Fruit fly (Drosophila melanogaster) whole organism, embryonic: Measurements from ENCODE around the gene N.

Experiments used
- Bgb ChIP-seq: fragments of 200-800 bp; sonication (Bioruptor generic); IDR thresholded peaks from 2 replicates; pipeline ENCODE4 v1.3.6; 2022; ENCODE audit warnings: missing biosample characterization, missing genetic modification characterization; ENCODE audit not compliant: partially characterized antibody
- Blimp-1 ChIP-seq: fragments of 200-800 bp; sonication (Bioruptor generic); optimal IDR thresholded peaks from 3 replicates; lab custom pipeline; 2018; ENCODE audit warnings: missing biosample characterization, missing genetic modification characterization, mild to moderate bottlenecking, moderate library complexity, missing genetic modification reagents
- CG12155 ChIP-seq: fragments of 200-800 bp; sonication (Bioruptor generic); optimal IDR thresholded peaks from 3 replicates; lab custom pipeline; 2016; ENCODE audit warnings: missing biosample characterization, missing genetic modification characterization
- CG12299 ChIP-seq: fragments of 200-800 bp; sonication (Bioruptor generic); optimal IDR thresholded peaks from 2 replicates; lab custom pipeline; 2018; ENCODE audit warnings: missing biosample characterization, mild to moderate bottlenecking, missing genetic modification characterization
- CG12744 ChIP-seq: fragments of 200-800 bp; sonication (Bioruptor generic); optimal IDR thresholded peaks from 2 replicates; lab custom pipeline; 2016; ENCODE audit warnings: missing biosample characterization, missing genetic modification characterization
- CG18011 ChIP-seq: fragments of 200-800 bp; sonication (Bioruptor generic); optimal IDR thresholded peaks from 2 replicates; lab custom pipeline; 2017; ENCODE audit warnings: missing biosample characterization, missing genetic modification characterization, mild to moderate bottlenecking, moderate library complexity, missing genotype
- CG2712 ChIP-seq: fragments of 200-800 bp; optimal IDR thresholded peaks from 3 replicates; lab custom pipeline; 2019; ENCODE audit warnings: missing biosample characterization, mild to moderate bottlenecking, missing genetic modification characterization, moderate library complexity
- CG34422 ChIP-seq: fragments of 200-800 bp; sonication (Bioruptor generic); IDR thresholded peaks from 3 replicates; pipeline ENCODE4 v1.3.6; 2022; ENCODE audit warnings: missing biosample characterization, missing genetic modification characterization
- CG3995 ChIP-seq: fragments of 200-800 bp; sonication (Bioruptor generic); optimal IDR thresholded peaks from 3 replicates; lab custom pipeline; 2016; ENCODE audit warnings: missing biosample characterization, missing genetic modification characterization
- CG6654 ChIP-seq: fragments of 200-800 bp; sonication (Bioruptor generic); optimal IDR thresholded peaks from 2 replicates; lab custom pipeline; 2017; ENCODE audit warnings: missing biosample characterization, mild to moderate bottlenecking, missing genetic modification characterization
- CG7271 ChIP-seq: fragments of 200-800 bp; sonication (Bioruptor generic); optimal IDR thresholded peaks from 2 replicates; lab custom pipeline; 2018; ENCODE audit warnings: missing biosample characterization, mild to moderate bottlenecking, missing genetic modification characterization, moderate library complexity
- CG9215 ChIP-seq: fragments of 200-800 bp; sonication (Bioruptor generic); IDR thresholded peaks from 2 replicates; pipeline ENCODE4 v1.3.6; 2022; ENCODE audit warnings: missing biosample characterization, missing genetic modification characterization
- CG9609 ChIP-seq: fragments of 200-800 bp; sonication (Bioruptor generic); optimal IDR thresholded peaks from 3 replicates; lab custom pipeline; 2016; ENCODE audit warnings: missing biosample characterization, missing genetic modification characterization
- Dbx ChIP-seq: fragments of 200-800 bp; sonication (Bioruptor generic); IDR thresholded peaks from 3 replicates; pipeline ENCODE4 v1.3.6; 2022; ENCODE audit warnings: missing biosample characterization, missing genetic modification characterization
- Dp ChIP-seq: fragments of 200-800 bp; sonication (Bioruptor generic); optimal IDR thresholded peaks from 2 replicates; lab custom pipeline; 2018; ENCODE audit warnings: missing biosample characterization, mild to moderate bottlenecking, missing genetic modification characterization, moderate library complexity
- HmgZ ChIP-seq: fragments of 200-800 bp; sonication (Bioruptor generic); optimal IDR thresholded peaks from 2 replicates; lab custom pipeline; 2018; ENCODE audit warnings: missing biosample characterization, mild to moderate bottlenecking, missing genetic modification characterization
- Hr78 ChIP-seq, 2 experiments: fragments of 200-800 bp in 1 of 2; fragments of >200 bp in 1 of 2; sonication (Bioruptor generic) in 1 of 2; optimal IDR thresholded peaks; 2 replicates each; lab custom pipeline; 2017 to 2019; ENCODE audit warnings: missing biosample characterization in 2 of 2, missing genetic modification characterization in 2 of 2, mild to moderate bottlenecking in 1 of 2, moderate library complexity in 1 of 2
- Jarid2 ChIP-seq: fragments of 200-800 bp; sonication (Bioruptor generic); optimal IDR thresholded peaks from 3 replicates; lab custom pipeline; 2017; ENCODE audit warnings: mild to moderate bottlenecking, missing biosample characterization, missing genetic modification reagents, missing genetic modification characterization
- NC2α ChIP-seq: fragments of 200-800 bp; sonication (Bioruptor generic); optimal IDR thresholded peaks from 2 replicates; lab custom pipeline; 2016; ENCODE audit warnings: missing biosample characterization, missing genetic modification characterization
- Opbp ChIP-seq: fragments of 200-800 bp; sonication (Bioruptor generic); IDR thresholded peaks from 3 replicates; pipeline ENCODE4 v1.3.6; 2022; ENCODE audit warnings: missing biosample characterization, missing genetic modification characterization; ENCODE audit not compliant: partially characterized antibody
- Scr ChIP-seq: fragments of 200-800 bp; sonication (Bioruptor generic); IDR thresholded peaks from 2 replicates; pipeline ENCODE4 v1.3.6; 2022; ENCODE audit warnings: missing biosample characterization, missing genetic modification characterization; ENCODE audit not compliant: partially characterized antibody
- Six4 ChIP-seq: fragments of 200-800 bp; sonication (Bioruptor generic); optimal IDR thresholded peaks from 2 replicates; lab custom pipeline; 2016; ENCODE audit warnings: missing biosample characterization, missing genetic modification characterization
- YL-1 ChIP-seq: fragments of 200-800 bp; sonication (Bioruptor generic); optimal IDR thresholded peaks from 3 replicates; lab custom pipeline; 2017; ENCODE audit warnings: missing biosample characterization, mild to moderate bottlenecking, missing genetic modification characterization
- amos ChIP-seq: fragments of 200-800 bp; sonication (Bioruptor generic); IDR thresholded peaks from 2 replicates; pipeline ENCODE4 v1.3.6; 2022; ENCODE audit warnings: missing biosample characterization, missing genetic modification characterization; ENCODE audit not compliant: partially characterized antibody
- cas ChIP-seq: fragments of 200-800 bp; sonication (Bioruptor generic); IDR thresholded peaks from 2 replicates; pipeline ENCODE4 v1.3.6; 2022; ENCODE audit warnings: missing biosample characterization, missing genetic modification characterization
- corto ChIP-seq: fragments of 200-800 bp; sonication (Bioruptor generic); optimal IDR thresholded peaks from 2 replicates; lab custom pipeline; 2016; ENCODE audit warnings: missing biosample characterization, mild to moderate bottlenecking, missing genetic modification characterization, moderate library complexity
- croc ChIP-seq: fragments of 200-800 bp; sonication (Bioruptor generic); conservative IDR thresholded peaks from 3 replicates; pipeline ENCODE4 v1.3.6; 2022; ENCODE audit warnings: missing biosample characterization, missing genetic modification characterization
- emc ChIP-seq: fragments of 200-800 bp; sonication (Bioruptor generic); optimal IDR thresholded peaks from 2 replicates; lab custom pipeline; 2016; ENCODE audit warnings: missing biosample characterization, missing genetic modification characterization
- eve ChIP-seq, 2 experiments: fragments of >200 bp; optimal IDR thresholded peaks; 2 replicates each; lab custom pipeline; 2017; ENCODE audit warnings: missing biosample characterization in 2 of 2, missing genetic modification characterization in 2 of 2
- ftz-f1 ChIP-seq: fragments of 200-800 bp; sonication (Bioruptor generic); optimal IDR thresholded peaks from 2 replicates; lab custom pipeline; 2016; ENCODE audit warnings: missing biosample characterization, missing genetic modification characterization
- fu2 ChIP-seq: fragments of 200-800 bp; sonication (Bioruptor generic); optimal IDR thresholded peaks from 2 replicates; lab custom pipeline; 2016; ENCODE audit warnings: missing biosample characterization, missing genetic modification characterization
- lilli ChIP-seq: fragments of 200-800 bp; sonication (Bioruptor generic); optimal IDR thresholded peaks from 3 replicates; lab custom pipeline; 2016; ENCODE audit warnings: missing biosample characterization, missing genetic modification characterization
- luna ChIP-seq: fragments of 200-800 bp; sonication (Bioruptor generic); optimal IDR thresholded peaks from 2 replicates; lab custom pipeline; 2016; ENCODE audit warnings: missing biosample characterization, missing genetic modification characterization
- mld ChIP-seq: fragments of 200-800 bp; sonication (Bioruptor generic); IDR thresholded peaks from 3 replicates; pipeline ENCODE4 v1.3.6; 2022; ENCODE audit warnings: missing biosample characterization, missing genetic modification characterization; ENCODE audit not compliant: partially characterized antibody
- nau ChIP-seq: fragments of 200-800 bp; sonication (Bioruptor generic); optimal IDR thresholded peaks from 3 replicates; lab custom pipeline; 2017; ENCODE audit warnings: missing biosample characterization, mild to moderate bottlenecking, missing genetic modification characterization, missing genetic modification reagents
- nerfin-1 ChIP-seq: fragments of 200-800 bp; sonication (Bioruptor generic); optimal IDR thresholded peaks from 3 replicates; lab custom pipeline; 2019; ENCODE audit warnings: missing biosample characterization, mild to moderate bottlenecking, missing genetic modification characterization, moderate library complexity
- pb ChIP-seq: fragments of 200-800 bp; sonication (Bioruptor generic); optimal IDR thresholded peaks from 3 replicates; lab custom pipeline; 2016; ENCODE audit warnings: missing biosample characterization, missing genetic modification characterization
- run ChIP-seq: fragments of 200-800 bp; sonication (Bioruptor generic); optimal IDR thresholded peaks from 3 replicates; lab custom pipeline; 2018; ENCODE audit warnings: missing biosample characterization, mild to moderate bottlenecking, missing genetic modification characterization
- sc ChIP-seq, 3 experiments: fragments of >200 bp in 2 of 3; fragments of 200-800 bp in 1 of 3; sonication (Bioruptor generic) in 1 of 3; optimal IDR thresholded peaks; 2 replicates in 2 of 3; 3 replicates in 1 of 3; lab custom pipeline; 2017; ENCODE audit warnings: mild to moderate bottlenecking in 1 of 3, missing biosample characterization in 1 of 3, missing genetic modification characterization in 1 of 3, missing genetic modification reagents in 1 of 3
- sima ChIP-seq: fragments of 200-800 bp; sonication (Bioruptor generic); optimal IDR thresholded peaks from 2 replicates; lab custom pipeline; 2016; ENCODE audit warnings: missing biosample characterization, missing genetic modification characterization
- so ChIP-seq: fragments of 200-800 bp; sonication (Bioruptor generic); IDR thresholded peaks from 3 replicates; pipeline ENCODE4 v1.3.6; 2022; ENCODE audit warnings: missing biosample characterization, missing genetic modification characterization
- stwl ChIP-seq: fragments of 200-800 bp; sonication (Bioruptor generic); optimal IDR thresholded peaks from 3 replicates; lab custom pipeline; 2018; ENCODE audit warnings: missing biosample characterization, mild to moderate bottlenecking, missing genetic modification characterization, moderate library complexity
- tna ChIP-seq: fragments of 200-800 bp; sonication (Bioruptor generic); IDR thresholded peaks from 2 replicates; pipeline ENCODE4 v1.3.6; 2022; ENCODE audit warnings: missing biosample characterization, missing genetic modification characterization; ENCODE audit not compliant: partially characterized antibody
- trh ChIP-seq: fragments of 200-800 bp; sonication (Bioruptor generic); optimal IDR thresholded peaks from 2 replicates; lab custom pipeline; 2016; ENCODE audit warnings: missing biosample characterization, missing genetic modification characterization
- twi ChIP-seq: fragments of 200-800 bp; optimal IDR thresholded peaks from 2 replicates; lab custom pipeline; 2019; ENCODE audit warnings: missing biosample characterization, mild to moderate bottlenecking, missing genetic modification characterization, moderate library complexity
- vnd ChIP-seq: fragments of 200-800 bp; sonication (Bioruptor generic); IDR thresholded peaks from 3 replicates; pipeline ENCODE4 v1.3.6; 2022; ENCODE audit warnings: missing biosample characterization, missing genetic modification characterization; ENCODE audit not compliant: partially characterized antibody
- zen ChIP-seq: fragments of 200-800 bp; sonication (Bioruptor generic); optimal IDR thresholded peaks from 3 replicates; lab custom pipeline; 2018; ENCODE audit warnings: missing biosample characterization, mild to moderate bottlenecking, missing genetic modification characterization, moderate library complexity

N gene

DNA sequence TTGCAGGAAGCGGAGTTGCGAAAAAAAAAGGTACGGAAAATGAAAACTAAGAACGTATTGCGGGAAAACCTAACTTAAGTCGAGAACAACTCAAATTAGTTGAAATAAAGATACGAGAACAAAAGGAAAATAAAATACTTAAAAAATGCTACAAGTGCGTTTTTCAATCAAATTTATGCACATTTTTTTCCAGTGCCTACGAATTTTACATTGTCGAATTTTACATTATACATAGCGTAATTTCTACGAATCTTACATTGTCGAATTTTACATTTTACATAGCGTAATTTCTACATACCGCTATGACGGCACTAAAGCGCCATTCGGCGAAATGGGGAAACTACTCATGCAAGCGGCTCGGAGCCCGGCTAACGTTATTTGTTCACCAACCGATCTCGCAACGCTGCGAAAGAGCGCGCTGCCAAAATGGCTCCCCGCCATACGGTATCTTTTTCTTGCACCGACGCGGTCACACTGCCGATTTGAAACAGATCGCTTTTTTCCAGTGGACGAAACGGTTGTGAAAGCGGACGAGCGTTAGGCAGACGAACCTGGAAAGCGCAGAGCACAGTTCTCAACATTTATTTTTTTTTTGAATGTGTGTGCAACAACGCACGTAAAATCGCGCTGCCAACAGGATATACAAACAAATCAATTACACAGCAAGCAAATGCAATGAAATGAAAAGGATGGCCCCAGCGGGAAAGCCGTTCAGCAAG, at the start of gene N (continued):
- no peak for TF ChIP-seq twi (tag; lab: Kevin White, UChicago)
- TF ChIP-seq mld (GFP tag; lab: Robert Waterston, UW), result no peak
- TF ChIP-seq Bgb, result peak; percentile 88
- peak; percentile 60 for TF ChIP-seq lilli (GFP tag; lab: Kevin White, UChicago)
- peak; percentile 41 for TF ChIP-seq CG7271 (tag; lab: Kevin White, UChicago)
- TF ChIP-seq sc (optimal IDR thresholded peaks at IDR 0.05; lab: Kevin White, UChicago), result no peak
- TF ChIP-seq sc (GFP tag; optimal IDR thresholded peaks at IDR 0.05; lab: Kevin White, UChicago), result no peak
- no peak for TF ChIP-seq run (tag; lab: Kevin White, UChicago)
- peak; percentile 28; the same call in 1 of the 2 replicates for TF ChIP-seq tna (GFP tag; lab: Robert Waterston, UW)
- peak; percentile 32 for TF ChIP-seq CG12155 (GFP tag; lab: Kevin White, UChicago)
- TF ChIP-seq croc (GFP tag; lab: Robert Waterston, UW), result no peak
- TF ChIP-seq nerfin-1 (tag; lab: Kevin White, UChicago), result no peak
- no peak for TF ChIP-seq eve (GFP tag; optimal IDR thresholded peaks at IDR 0.05; lab: Kevin White, UChicago)
- TF ChIP-seq CG9215 (GFP tag; lab: Robert Waterston, UW), result 0 out of 2 replicates have a peak, but pooled peaks have one; percentile 25
- peak; percentile 43 for TF ChIP-seq stwl (tag; lab: Kevin White, UChicago)
- TF ChIP-seq CG2712, result peak; percentile 62
- peak; percentile 74 for TF ChIP-seq HmgZ (tag; lab: Kevin White, UChicago)
- peak; percentile 8; the same call in 1 of the 3 replicates for TF ChIP-seq so (GFP tag; lab: Robert Waterston, UW)
- TF ChIP-seq luna, result peak; percentile 59
- peak; percentile 42 for TF ChIP-seq CG12744 (GFP tag; lab: Kevin White, UChicago)
- TF ChIP-seq CG18011 (GFP tag; lab: Kevin White, UChicago), result peak; percentile 0
- no peak for TF ChIP-seq sima
- TF ChIP-seq Dp (GFP tag; lab: Kevin White, UChicago), result peak; percentile 72
- TF ChIP-seq pb (GFP tag; lab: Kevin White, UChicago), result no peak
- peak; percentile 79 for TF ChIP-seq amos (GFP tag; lab: Robert Waterston, UW)
- peak; percentile 3 for TF ChIP-seq YL-1 (GFP tag; lab: Kevin White, UChicago)
- TF ChIP-seq emc, result no peak
- no peak for TF ChIP-seq nau
- TF ChIP-seq CG6654 (GFP tag; lab: Kevin White, UChicago), result no peak
- TF ChIP-seq NC2α, result no peak
- TF ChIP-seq Scr (GFP tag; lab: Robert Waterston, UW), result no peak; the same call in 1 of the 2 replicates
- peak; percentile 40 for TF ChIP-seq ftz-f1 (GFP tag; lab: Kevin White, UChicago)
- TF ChIP-seq vnd, result no peak
- no peak for TF ChIP-seq Hr78 (GFP tag; optimal IDR thresholded peaks at IDR 0.05; lab: Kevin White, UChicago)
- no peak for TF ChIP-seq fu2
- peak; percentile 20 for TF ChIP-seq zen
- peak; percentile 70; the same call in 2 of the 3 replicates for TF ChIP-seq Dbx
- peak; percentile 12 for TF ChIP-seq trh
- TF ChIP-seq CG9609, result peak; percentile 10
- TF ChIP-seq Jarid2 (GFP tag; lab: Kevin White, UChicago), result peak; percentile 88
- TF ChIP-seq CG12299, result peak; percentile 34
- no peak for TF ChIP-seq Six4
- TF ChIP-seq corto (GFP tag; lab: Kevin White, UChicago), result no peak
- peak; percentile 58; the same call in 1 of the 3 replicates for TF ChIP-seq CG34422
- TF ChIP-seq Opbp (GFP tag; lab: Robert Waterston, UW), result peak; percentile 77
- peak; percentile 37 for TF ChIP-seq Blimp-1 (GFP tag; lab: Kevin White, UChicago)
- TF ChIP-seq CG3995, result no peak
- TF ChIP-seq cas, result peak; percentile 16; the same call in 1 of the 2 replicates
